Fruit fly (Drosophila melanogaster) whole organism, embryonic: ENCODE measurements around the gene ABCB7.

Experiments used
- Aef1 ChIP-seq: fragments of 200-800 bp; sonication (Bioruptor generic); IDR thresholded peaks from 3 replicates; pipeline ENCODE4 v1.3.6; 2022; ENCODE audit warnings: missing biosample characterization, missing genetic modification characterization
- Bdp1 ChIP-seq: fragments of 200-800 bp; sonication (Bioruptor generic); optimal IDR thresholded peaks from 3 replicates; lab custom pipeline; 2016; ENCODE audit warnings: missing biosample characterization, missing genetic modification characterization
- BtbVII ChIP-seq: fragments of 200-800 bp; sonication (Bioruptor generic); optimal IDR thresholded peaks from 3 replicates; lab custom pipeline; 2017; ENCODE audit warnings: missing biosample characterization, mild to moderate bottlenecking, missing genetic modification characterization
- CG10959 ChIP-seq: fragments of 200-800 bp; sonication (Bioruptor generic); IDR thresholded peaks from 2 replicates; pipeline ENCODE4 v1.3.6; 2022; ENCODE audit warnings: missing biosample characterization, missing genetic modification characterization
- CG12942 ChIP-seq: fragments of 200-800 bp; sonication (Bioruptor generic); optimal IDR thresholded peaks from 3 replicates; lab custom pipeline; 2016; ENCODE audit warnings: missing biosample characterization, missing genetic modification characterization
- CG13624 ChIP-seq: fragments of 200-800 bp; sonication (Bioruptor generic); optimal IDR thresholded peaks from 2 replicates; lab custom pipeline; 2016; ENCODE audit warnings: missing biosample characterization, missing genetic modification characterization
- CG14014 ChIP-seq: fragments of 200-800 bp; sonication (Bioruptor generic); IDR thresholded peaks from 2 replicates; pipeline ENCODE4 v1.3.6; 2022; ENCODE audit warnings: missing biosample characterization, missing genetic modification characterization
- CG15269 ChIP-seq: fragments of 200-800 bp; sonication (Bioruptor generic); optimal IDR thresholded peaks from 2 replicates; lab custom pipeline; 2018; ENCODE audit warnings: missing biosample characterization, mild to moderate bottlenecking, missing genetic modification characterization, moderate library complexity
- CG1603 ChIP-seq: fragments of 200-800 bp; sonication (Bioruptor generic); optimal IDR thresholded peaks from 2 replicates; lab custom pipeline; 2019; ENCODE audit warnings: missing biosample characterization, mild to moderate bottlenecking, missing genetic modification characterization, moderate library complexity
- CG18476 ChIP-seq: fragments of 200-800 bp; sonication (Bioruptor generic); optimal IDR thresholded peaks from 2 replicates; lab custom pipeline; 2016; ENCODE audit warnings: missing biosample characterization, mild to moderate bottlenecking, missing genetic modification characterization
- CG18599 ChIP-seq: fragments of 200-800 bp; sonication (Bioruptor generic); optimal IDR thresholded peaks from 3 replicates; lab custom pipeline; 2017; ENCODE audit warnings: missing biosample characterization, missing genetic modification characterization, mild to moderate bottlenecking, moderate library complexity, missing genetic modification reagents
- CG2120 ChIP-seq: fragments of 200-800 bp; sonication (Bioruptor generic); optimal IDR thresholded peaks from 3 replicates; lab custom pipeline; 2016; ENCODE audit warnings: missing biosample characterization, missing genetic modification characterization
- CG2199 ChIP-seq: fragments of 200-800 bp; sonication (Bioruptor generic); IDR thresholded peaks from 3 replicates; pipeline ENCODE4 v1.3.6; 2022; ENCODE audit warnings: missing biosample characterization, missing genetic modification characterization
- CG32772 ChIP-seq: fragments of 200-800 bp; sonication (Bioruptor generic); IDR thresholded peaks from 2 replicates; pipeline ENCODE4 v1.3.6; 2022; ENCODE audit warnings: missing biosample characterization, missing genetic modification characterization
- CG4360 ChIP-seq: fragments of 200-800 bp; sonication (Bioruptor generic); IDR thresholded peaks from 2 replicates; pipeline ENCODE4 v1.3.6; 2022; ENCODE audit warnings: missing biosample characterization, missing genetic modification characterization
- CG4707 ChIP-seq: fragments of 200-800 bp; sonication (Bioruptor generic); optimal IDR thresholded peaks from 2 replicates; lab custom pipeline; 2018; ENCODE audit warnings: missing biosample characterization, mild to moderate bottlenecking, missing genetic modification characterization, moderate library complexity
- CG4854 ChIP-seq: fragments of 200-800 bp; sonication (Bioruptor generic); optimal IDR thresholded peaks from 2 replicates; lab custom pipeline; 2016; ENCODE audit warnings: missing biosample characterization, missing genetic modification characterization, inconsistent platforms
- CG6813 ChIP-seq: fragments of 200-800 bp; sonication (Bioruptor generic); optimal IDR thresholded peaks from 2 replicates; lab custom pipeline; 2017; ENCODE audit warnings: missing biosample characterization, missing genetic modification characterization, mild to moderate bottlenecking, moderate library complexity, missing genetic modification reagents
- CG7745 ChIP-seq: fragments of 200-800 bp; sonication (Bioruptor generic); optimal IDR thresholded peaks from 2 replicates; lab custom pipeline; 2018; ENCODE audit warnings: missing biosample characterization, mild to moderate bottlenecking, missing genetic modification characterization, moderate library complexity
- CG8944 ChIP-seq: fragments of 200-800 bp; sonication (Bioruptor generic); optimal IDR thresholded peaks from 3 replicates; lab custom pipeline; 2016; ENCODE audit warnings: missing biosample characterization, missing genetic modification characterization
- CG9437 ChIP-seq: fragments of 200-800 bp; sonication (Bioruptor generic); optimal IDR thresholded peaks from 2 replicates; lab custom pipeline; 2018; ENCODE audit warnings: missing biosample characterization, mild to moderate bottlenecking, missing genetic modification characterization
- CG9609 ChIP-seq: fragments of 200-800 bp; sonication (Bioruptor generic); optimal IDR thresholded peaks from 3 replicates; lab custom pipeline; 2016; ENCODE audit warnings: missing biosample characterization, missing genetic modification characterization
- CG9932 ChIP-seq: fragments of 200-800 bp; sonication (Bioruptor generic); IDR thresholded peaks from 2 replicates; pipeline ENCODE4 v1.3.6; 2022; ENCODE audit warnings: missing biosample characterization, missing genetic modification characterization
- CTCF ChIP-seq: fragments of 200-800 bp; sonication (Bioruptor generic); optimal IDR thresholded peaks from 2 replicates; lab custom pipeline; 2017; ENCODE audit warnings: missing biosample characterization, mild to moderate bottlenecking, missing genetic modification characterization, moderate library complexity
- Chrac-16 ChIP-seq: fragments of 200-800 bp; sonication (Bioruptor generic); optimal IDR thresholded peaks from 3 replicates; lab custom pipeline; 2016; ENCODE audit warnings: missing biosample characterization, missing genetic modification characterization
- CkIIα-i1 ChIP-seq: fragments of 200-800 bp; sonication (Bioruptor generic); IDR thresholded peaks from 2 replicates; pipeline ENCODE4 v1.3.6; 2022; ENCODE audit warnings: missing biosample characterization, missing genetic modification characterization
- D19A ChIP-seq: fragments of 200-800 bp; optimal IDR thresholded peaks from 3 replicates; lab custom pipeline; 2019; ENCODE audit warnings: missing biosample characterization, mild to moderate bottlenecking, missing genetic modification characterization, moderate library complexity
- Doc3 ChIP-seq: fragments of 200-800 bp; sonication (Bioruptor generic); IDR thresholded peaks from 3 replicates; pipeline ENCODE4 v1.3.6; 2022; ENCODE audit warnings: missing biosample characterization, missing genetic modification characterization; ENCODE audit not compliant: partially characterized antibody
- HHEX ChIP-seq: fragments of 200-800 bp; sonication (Bioruptor generic); optimal IDR thresholded peaks from 3 replicates; lab custom pipeline; 2017; ENCODE audit warnings: missing biosample characterization, mild to moderate bottlenecking, missing genetic modification characterization, missing genetic modification reagents
- Side ChIP-seq: fragments of 200-800 bp; sonication (Bioruptor generic); optimal IDR thresholded peaks from 2 replicates; lab custom pipeline; 2016; ENCODE audit warnings: missing biosample characterization, missing genetic modification characterization
- Stat92E ChIP-seq, 3 experiments: fragments of >200 bp in 2 of 3; fragments of 200-800 bp in 1 of 3; sonication (Bioruptor generic) in 1 of 3; optimal IDR thresholded peaks; 2 replicates each; lab custom pipeline; 2017 to 2019; ENCODE audit warnings: missing biosample characterization in 3 of 3, missing genetic modification characterization in 3 of 3, mild to moderate bottlenecking in 1 of 3, moderate library complexity in 1 of 3
- bcd ChIP-seq: fragments of 200-800 bp; sonication (Bioruptor generic); optimal IDR thresholded peaks from 2 replicates; lab custom pipeline; 2017; ENCODE audit warnings: missing biosample characterization, mild to moderate bottlenecking, missing genetic modification characterization
- ci ChIP-seq: fragments of 200-800 bp; sonication (Bioruptor generic); IDR thresholded peaks from 3 replicates; pipeline ENCODE4 v1.3.6; 2022; ENCODE audit warnings: missing biosample characterization, missing genetic modification characterization
- crol ChIP-seq: fragments of 200-800 bp; sonication (Bioruptor generic); IDR thresholded peaks from 2 replicates; pipeline ENCODE4 v1.3.6; 2022; ENCODE audit warnings: missing biosample characterization, missing genetic modification characterization
- dmrt99B ChIP-seq: fragments of 200-800 bp; sonication (Bioruptor generic); optimal IDR thresholded peaks from 2 replicates; lab custom pipeline; 2018; ENCODE audit warnings: missing biosample characterization, mild to moderate bottlenecking, missing genetic modification characterization, moderate library complexity
- dysf ChIP-seq: fragments of 200-800 bp; sonication (Bioruptor generic); IDR thresholded peaks from 3 replicates; pipeline ENCODE4 v1.3.6; 2022; ENCODE audit warnings: missing biosample characterization, missing genetic modification characterization
- eyg ChIP-seq: fragments of 200-800 bp; sonication (Bioruptor generic); optimal IDR thresholded peaks from 3 replicates; lab custom pipeline; 2016; ENCODE audit warnings: missing biosample characterization, missing genetic modification characterization
- inv ChIP-seq: fragments of 200-800 bp; sonication (Bioruptor generic); IDR thresholded peaks from 2 replicates; pipeline ENCODE4 v1.3.6; 2022; ENCODE audit warnings: missing biosample characterization, missing genetic modification characterization; ENCODE audit not compliant: partially characterized antibody
- klu ChIP-seq: fragments of 200-800 bp; sonication (Bioruptor generic); IDR thresholded peaks from 2 replicates; pipeline ENCODE4 v1.3.6; 2022; ENCODE audit warnings: missing biosample characterization, missing genetic modification characterization
- nerfin-2 ChIP-seq: fragments of 200-800 bp; sonication (Bioruptor generic); IDR thresholded peaks from 2 replicates; pipeline ENCODE4 v1.3.6; 2022; ENCODE audit warnings: missing biosample characterization, missing genetic modification characterization; ENCODE audit not compliant: partially characterized antibody
- pho ChIP-seq: fragments of 200-800 bp; sonication (Bioruptor generic); optimal IDR thresholded peaks from 2 replicates; lab custom pipeline; 2016; ENCODE audit warnings: missing biosample characterization, missing genetic modification characterization
- prd ChIP-seq, 3 experiments: fragments of >200 bp in 2 of 3; fragments of 200-800 bp in 1 of 3; sonication (Bioruptor generic) in 1 of 3; optimal IDR thresholded peaks in 2 of 3; IDR thresholded peaks in 1 of 3; 2 replicates in 2 of 3; 3 replicates in 1 of 3; pipeline versions ENCODE4 v1.3.6 to Lab custom; 2017 to 2022; ENCODE audit warnings: missing biosample characterization in 1 of 3, missing genetic modification characterization in 1 of 3
- pros ChIP-seq: fragments of 200-800 bp; sonication (Bioruptor generic); optimal IDR thresholded peaks from 3 replicates; lab custom pipeline; 2019; ENCODE audit warnings: missing biosample characterization, mild to moderate bottlenecking, missing genetic modification characterization, moderate library complexity
- pum ChIP-seq: fragments of 200-800 bp; sonication (Bioruptor generic); optimal IDR thresholded peaks from 2 replicates; lab custom pipeline; 2016; ENCODE audit warnings: missing biosample characterization, missing genetic modification characterization
- scrt ChIP-seq: fragments of 200-800 bp; sonication (Bioruptor generic); optimal IDR thresholded peaks from 2 replicates; lab custom pipeline; 2018; ENCODE audit warnings: missing biosample characterization, mild to moderate bottlenecking, missing genetic modification characterization, moderate library complexity
- seq ChIP-seq: fragments of 200-800 bp; sonication (Bioruptor generic); IDR thresholded peaks from 2 replicates; pipeline ENCODE4 v1.3.6; 2022; ENCODE audit warnings: missing biosample characterization, missing genetic modification characterization
- so ChIP-seq: fragments of 200-800 bp; sonication (Bioruptor generic); IDR thresholded peaks from 3 replicates; pipeline ENCODE4 v1.3.6; 2022; ENCODE audit warnings: missing biosample characterization, missing genetic modification characterization
- tap ChIP-seq: fragments of 200-800 bp; optimal IDR thresholded peaks from 3 replicates; lab custom pipeline; 2019; ENCODE audit warnings: missing biosample characterization, mild to moderate bottlenecking, missing genetic modification characterization, moderate library complexity
- toy ChIP-seq: fragments of 200-800 bp; sonication (Bioruptor generic); IDR thresholded peaks from 2 replicates; pipeline ENCODE4 v1.3.6; 2022; ENCODE audit warnings: missing biosample characterization, missing genetic modification characterization

Gene ABCB7

dm6 chr3L:1578391-1578948, 39.7 kb upstream of the ABCB7 start (continued):
- TF ChIP-seq CG4854 (peak; percentile 15), prd (optimal IDR thresholded peaks at IDR 0.05; lab: Kevin White, UChicago) (no peak), prd (GFP tag; IDR thresholded peaks at IDR 0.05; lab: Robert Waterston, UW) (peak; percentile 58), so (GFP tag; lab: Robert Waterston, UW) (0 out of 3 replicates have a peak, but pooled peaks have one; percentile 6), nerfin-2 (GFP tag; lab: Robert Waterston, UW) (no peak), klu (GFP tag; lab: Robert Waterston, UW) (peak; percentile 55; the same call in 1 of the 2 replicates), CTCF (GFP tag; lab: Kevin White, UChicago) (peak; percentile 47), CkIIα-i1 (GFP tag; lab: Robert Waterston, UW) (no peak), Chrac-16 (GFP tag; lab: Kevin White, UChicago) (peak; percentile 34), CG2120 (GFP tag; lab: Kevin White, UChicago) (peak; percentile 53), CG2199 (GFP tag; lab: Robert Waterston, UW) (no peak), CG9437 (GFP tag; lab: Kevin White, UChicago) (peak; percentile 19), seq (GFP tag; lab: Robert Waterston, UW) (0 out of 2 replicates have a peak, but pooled peaks have one; percentile 18), CG7745 (tag; lab: Kevin White, UChicago) (no peak), CG15269 (tag; lab: Kevin White, UChicago) (peak; percentile 50), Side (GFP tag; lab: Kevin White, UChicago) (peak; percentile 13), dysf (GFP tag; lab: Robert Waterston, UW) (peak; percentile 62; the same call in 2 of the 3 replicates), CG18476 (peak; percentile 50), BtbVII (GFP tag; lab: Kevin White, UChicago) (peak; percentile 69), tap (tag; lab: Kevin White, UChicago) (peak; percentile 17), CG9932 (no peak), CG32772 (GFP tag; lab: Robert Waterston, UW) (0 out of 2 replicates have a peak, but pooled peaks have one; percentile 5), CG4707 (peak; percentile 7), CG6813 (GFP tag; lab: Kevin White, UChicago) (peak; percentile 65), scrt (GFP tag; lab: Kevin White, UChicago) (peak; percentile 20), CG4360 (no peak), CG14014 (GFP tag; lab: Robert Waterston, UW) (peak; percentile 34; the same call in 1 of the 2 replicates), Stat92E (GFP tag; optimal IDR thresholded peaks at IDR 0.05; lab: Kevin White, UChicago) (no peak), ci (peak; percentile 43; the same call in 1 of the 3 replicates), CG18599 (GFP tag; lab: Kevin White, UChicago) (peak; percentile 57), bcd (GFP tag; lab: Kevin White, UChicago) (peak; percentile 21), CG1603 (tag; lab: Kevin White, UChicago) (peak; percentile 24), CG13624 (GFP tag; lab: Kevin White, UChicago) (peak; percentile 53), pho (GFP tag; lab: Kevin White, UChicago) (no peak), Doc3 (GFP tag; lab: Robert Waterston, UW) (no peak), inv (GFP tag; lab: Robert Waterston, UW) (no peak), crol (GFP tag; lab: Robert Waterston, UW) (peak; percentile 64), CG8944 (GFP tag; lab: Kevin White, UChicago) (peak; percentile 5), CG9609 (no peak), dmrt99B (tag; lab: Kevin White, UChicago) (peak; percentile 59), pros (GFP tag; lab: Kevin White, UChicago) (peak; percentile 11), Aef1 (GFP tag; lab: Robert Waterston, UW) (0 out of 3 replicates have a peak, but pooled peaks have one; percentile 33), toy (GFP tag; lab: Robert Waterston, UW) (0 out of 2 replicates have a peak, but pooled peaks have one; percentile 6), Bdp1 (GFP tag; lab: Kevin White, UChicago) (no peak), pum (GFP tag; lab: Kevin White, UChicago) (peak; percentile 28), D19A (tag; lab: Kevin White, UChicago) (peak; percentile 30), CG12942 (GFP tag; lab: Kevin White, UChicago) (no peak), eyg (peak; percentile 29), CG10959 (GFP tag; lab: Robert Waterston, UW) (no peak), HHEX (GFP tag; lab: Kevin White, UChicago) (peak; percentile 69)
